Fruit fly (Drosophila melanogaster) whole organism, embryonic: ENCODE measurements around the gene CG9855.

Experiments
- CG10366 ChIP-seq: fragments of 200-800 bp; sonication (Bioruptor generic); IDR thresholded peaks from 2 replicates; pipeline ENCODE4 v1.3.6; 2022; ENCODE audit warnings: missing biosample characterization, missing genetic modification characterization
- CG13123 ChIP-seq: fragments of 200-800 bp; sonication (Bioruptor generic); optimal IDR thresholded peaks from 2 replicates; lab custom pipeline; 2016; ENCODE audit warnings: missing biosample characterization, missing genetic modification characterization
- CG13424 ChIP-seq: fragments of 200-800 bp; sonication (Bioruptor generic); optimal IDR thresholded peaks from 2 replicates; lab custom pipeline; 2019; ENCODE audit warnings: missing biosample characterization, mild to moderate bottlenecking, missing genetic modification characterization, moderate library complexity
- CG15479 ChIP-seq: fragments of 200-800 bp; sonication (Bioruptor generic); optimal IDR thresholded peaks from 3 replicates; lab custom pipeline; 2019; ENCODE audit warnings: missing biosample characterization, mild to moderate bottlenecking, missing genetic modification characterization, moderate library complexity
- CG15601 ChIP-seq: fragments of 200-800 bp; sonication (Bioruptor generic); optimal IDR thresholded peaks from 3 replicates; lab custom pipeline; 2019; ENCODE audit warnings: missing biosample characterization, mild to moderate bottlenecking, missing genetic modification characterization, moderate library complexity
- CG17829 ChIP-seq: fragments of 200-800 bp; optimal IDR thresholded peaks from 2 replicates; lab custom pipeline; 2019; ENCODE audit warnings: missing biosample characterization, mild to moderate bottlenecking, missing genetic modification characterization, moderate library complexity
- CG3065 ChIP-seq: fragments of 200-800 bp; sonication (Bioruptor generic); optimal IDR thresholded peaks from 2 replicates; lab custom pipeline; 2016; ENCODE audit warnings: missing biosample characterization, missing genetic modification characterization
- CG4854 ChIP-seq: fragments of 200-800 bp; sonication (Bioruptor generic); optimal IDR thresholded peaks from 2 replicates; lab custom pipeline; 2016; ENCODE audit warnings: missing biosample characterization, missing genetic modification characterization, inconsistent platforms
- CG5245 ChIP-seq: fragments of 200-800 bp; sonication (Bioruptor generic); optimal IDR thresholded peaks from 3 replicates; lab custom pipeline; 2016; ENCODE audit warnings: missing biosample characterization, missing genetic modification characterization
- CG6175 ChIP-seq: fragments of 200-800 bp; sonication (Bioruptor generic); IDR thresholded peaks from 3 replicates; pipeline ENCODE4 v1.3.6; 2022; ENCODE audit warnings: missing biosample characterization, missing genetic modification characterization
- CG6765 ChIP-seq: fragments of 200-800 bp; sonication (Bioruptor generic); optimal IDR thresholded peaks from 3 replicates; lab custom pipeline; 2017; ENCODE audit warnings: missing biosample characterization, mild to moderate bottlenecking, missing genetic modification characterization
- CG7987 ChIP-seq: fragments of 200-800 bp; sonication (Bioruptor generic); optimal IDR thresholded peaks from 2 replicates; lab custom pipeline; 2018; ENCODE audit warnings: missing biosample characterization, mild to moderate bottlenecking, missing genetic modification characterization, moderate library complexity
- CG8290 ChIP-seq, 3 experiments: fragments of 200-800 bp; sonication (Bioruptor generic); optimal IDR thresholded peaks; 2 replicates each; lab custom pipeline; 2016 to 2019; ENCODE audit warnings: missing biosample characterization in 3 of 3, missing genetic modification characterization in 3 of 3, mild to moderate bottlenecking in 2 of 3, moderate library complexity in 1 of 3
- CG8359 ChIP-seq: fragments of 200-800 bp; sonication (Bioruptor generic); optimal IDR thresholded peaks from 2 replicates; lab custom pipeline; 2017; ENCODE audit warnings: missing biosample characterization, mild to moderate bottlenecking, missing genetic modification characterization, borderline replicate concordance
- CG8388 ChIP-seq: fragments of 200-800 bp; sonication (Bioruptor generic); optimal IDR thresholded peaks from 2 replicates; lab custom pipeline; 2019; ENCODE audit warnings: missing biosample characterization, mild to moderate bottlenecking, missing genetic modification characterization, moderate library complexity
- CG8924 ChIP-seq: fragments of 200-800 bp; optimal IDR thresholded peaks from 3 replicates; lab custom pipeline; 2019; ENCODE audit warnings: missing biosample characterization, mild to moderate bottlenecking, missing genetic modification characterization, moderate library complexity
- CG9215 ChIP-seq: fragments of 200-800 bp; sonication (Bioruptor generic); IDR thresholded peaks from 2 replicates; pipeline ENCODE4 v1.3.6; 2022; ENCODE audit warnings: missing biosample characterization, missing genetic modification characterization
- CG9609 ChIP-seq: fragments of 200-800 bp; sonication (Bioruptor generic); optimal IDR thresholded peaks from 3 replicates; lab custom pipeline; 2016; ENCODE audit warnings: missing biosample characterization, missing genetic modification characterization
- CHES-1-like ChIP-seq: fragments of 200-800 bp; sonication (Bioruptor generic); optimal IDR thresholded peaks from 2 replicates; lab custom pipeline; 2016; ENCODE audit warnings: missing biosample characterization, missing genetic modification characterization
- Deaf1 ChIP-seq: fragments of 200-800 bp; optimal IDR thresholded peaks from 3 replicates; lab custom pipeline; 2019; ENCODE audit warnings: missing biosample characterization, mild to moderate bottlenecking, missing genetic modification characterization, moderate library complexity
- Dek ChIP-seq: fragments of 200-800 bp; sonication (Bioruptor generic); optimal IDR thresholded peaks from 3 replicates; lab custom pipeline; 2019; ENCODE audit warnings: missing biosample characterization, mild to moderate bottlenecking, missing genetic modification characterization, moderate library complexity
- Dip3 ChIP-seq: fragments of 200-800 bp; sonication (Bioruptor generic); optimal IDR thresholded peaks from 3 replicates; lab custom pipeline; 2016; ENCODE audit warnings: missing biosample characterization, missing genetic modification characterization
- Eip74EF ChIP-seq, 2 experiments: fragments of 200-800 bp in 1 of 2; fragments of >200 bp in 1 of 2; sonication (Bioruptor generic) in 1 of 2; optimal IDR thresholded peaks; 2 replicates each; lab custom pipeline; 2017 to 2019; ENCODE audit warnings: missing biosample characterization in 2 of 2, missing genetic modification characterization in 2 of 2, mild to moderate bottlenecking in 1 of 2, moderate library complexity in 1 of 2
- Ets65A ChIP-seq: fragments of 200-800 bp; sonication (Bioruptor generic); peaks from one replicate; lab custom pipeline; 2016; ENCODE audit warnings: missing biosample characterization, missing genetic modification characterization
- H15 ChIP-seq: fragments of 200-800 bp; sonication (Bioruptor generic); IDR thresholded peaks from 3 replicates; pipeline ENCODE4 v1.3.6; 2022; ENCODE audit warnings: missing biosample characterization, missing genetic modification characterization
- Hr3 ChIP-seq: fragments of 200-800 bp; sonication (Bioruptor generic); optimal IDR thresholded peaks from 3 replicates; lab custom pipeline; 2016; ENCODE audit warnings: missing biosample characterization, missing genetic modification characterization
- Hr39 ChIP-seq: fragments of >200 bp; optimal IDR thresholded peaks from 2 replicates; lab custom pipeline; 2017
- Mes4 ChIP-seq: fragments of 200-800 bp; sonication (Bioruptor generic); optimal IDR thresholded peaks from 2 replicates; lab custom pipeline; 2016; ENCODE audit warnings: missing biosample characterization, missing genetic modification characterization
- NC2β ChIP-seq: fragments of 200-800 bp; sonication (Bioruptor generic); optimal IDR thresholded peaks from 2 replicates; lab custom pipeline; 2016; ENCODE audit warnings: missing biosample characterization, missing genetic modification characterization
- Opbp ChIP-seq: fragments of 200-800 bp; sonication (Bioruptor generic); IDR thresholded peaks from 3 replicates; pipeline ENCODE4 v1.3.6; 2022; ENCODE audit warnings: missing biosample characterization, missing genetic modification characterization; ENCODE audit not compliant: partially characterized antibody
- Scr ChIP-seq: fragments of 200-800 bp; sonication (Bioruptor generic); IDR thresholded peaks from 2 replicates; pipeline ENCODE4 v1.3.6; 2022; ENCODE audit warnings: missing biosample characterization, missing genetic modification characterization; ENCODE audit not compliant: partially characterized antibody
- aop ChIP-seq: fragments of 200-800 bp; sonication (Bioruptor generic); IDR thresholded peaks from 2 replicates; pipeline ENCODE4 v1.3.6; 2022; ENCODE audit warnings: missing biosample characterization, missing genetic modification characterization
- corto ChIP-seq: fragments of 200-800 bp; sonication (Bioruptor generic); optimal IDR thresholded peaks from 2 replicates; lab custom pipeline; 2016; ENCODE audit warnings: missing biosample characterization, mild to moderate bottlenecking, missing genetic modification characterization, moderate library complexity
- en ChIP-seq: fragments of 200-800 bp; sonication (Bioruptor generic); optimal IDR thresholded peaks from 2 replicates; lab custom pipeline; 2016; ENCODE audit warnings: missing biosample characterization, missing genetic modification characterization
- grau ChIP-seq: fragments of 200-800 bp; optimal IDR thresholded peaks from 3 replicates; lab custom pipeline; 2019; ENCODE audit warnings: missing biosample characterization, mild to moderate bottlenecking, missing genetic modification characterization, moderate library complexity
- hb ChIP-seq: fragments of 200-800 bp; sonication (Bioruptor generic); IDR thresholded peaks from 3 replicates; pipeline ENCODE4 v1.3.6; 2022; ENCODE audit warnings: missing biosample characterization, missing genetic modification characterization; ENCODE audit not compliant: partially characterized antibody
- phol ChIP-seq: fragments of 200-800 bp; sonication (Bioruptor generic); optimal IDR thresholded peaks from 3 replicates; lab custom pipeline; 2018; ENCODE audit warnings: missing biosample characterization, mild to moderate bottlenecking, missing genetic modification characterization, moderate library complexity
- prd ChIP-seq, 3 experiments: fragments of >200 bp in 2 of 3; fragments of 200-800 bp in 1 of 3; sonication (Bioruptor generic) in 1 of 3; optimal IDR thresholded peaks in 2 of 3; IDR thresholded peaks in 1 of 3; 2 replicates in 2 of 3; 3 replicates in 1 of 3; pipeline versions ENCODE4 v1.3.6 to Lab custom; 2017 to 2022; ENCODE audit warnings: missing biosample characterization in 1 of 3, missing genetic modification characterization in 1 of 3
- repo ChIP-seq: fragments of 200-800 bp; sonication (Bioruptor generic); optimal IDR thresholded peaks from 2 replicates; lab custom pipeline; 2016; ENCODE audit warnings: missing biosample characterization, missing genetic modification characterization
- run ChIP-seq: fragments of 200-800 bp; sonication (Bioruptor generic); optimal IDR thresholded peaks from 3 replicates; lab custom pipeline; 2018; ENCODE audit warnings: missing biosample characterization, mild to moderate bottlenecking, missing genetic modification characterization
- schlank ChIP-seq: fragments of 200-800 bp; sonication (Bioruptor generic); optimal IDR thresholded peaks from 2 replicates; lab custom pipeline; 2018; ENCODE audit warnings: missing biosample characterization, mild to moderate bottlenecking, missing genetic modification characterization
- sens-2 ChIP-seq: fragments of 200-800 bp; sonication (Bioruptor generic); IDR thresholded peaks from 2 replicates; pipeline ENCODE4 v1.3.6; 2022; ENCODE audit warnings: missing biosample characterization, missing genetic modification characterization
- slbo ChIP-seq: fragments of 200-800 bp; sonication (Bioruptor generic); IDR thresholded peaks from 2 replicates; pipeline ENCODE4 v1.3.6; 2022; ENCODE audit warnings: missing biosample characterization, missing genetic modification characterization
- tap ChIP-seq: fragments of 200-800 bp; optimal IDR thresholded peaks from 3 replicates; lab custom pipeline; 2019; ENCODE audit warnings: missing biosample characterization, mild to moderate bottlenecking, missing genetic modification characterization, moderate library complexity
- vfl ChIP-seq: fragments of 200-800 bp; sonication (Bioruptor generic); optimal IDR thresholded peaks from 2 replicates; lab custom pipeline; 2016; ENCODE audit warnings: missing biosample characterization, missing genetic modification characterization
- zen ChIP-seq: fragments of 200-800 bp; sonication (Bioruptor generic); optimal IDR thresholded peaks from 3 replicates; lab custom pipeline; 2018; ENCODE audit warnings: missing biosample characterization, mild to moderate bottlenecking, missing genetic modification characterization, moderate library complexity
- zfh2 ChIP-seq: fragments of 200-800 bp; sonication (Bioruptor generic); optimal IDR thresholded peaks from 2 replicates; lab custom pipeline; 2016; ENCODE audit warnings: missing biosample characterization, missing genetic modification characterization

The CG9855 gene

dm6 chr3R:4346636-4347035 lies 51.0 kb downstream of the CG9855 start, which contains the start of gene hkb (continued):
- no peak for TF ChIP-seq CG7987 (GFP tag; lab: Kevin White, UChicago)
- peak; percentile 5 for TF ChIP-seq CG17829
- no peak for TF ChIP-seq CG4854
- no peak for TF ChIP-seq slbo
- peak; percentile 51 for TF ChIP-seq CG15479 (GFP tag; lab: Kevin White, UChicago)
- peak; percentile 91 for TF ChIP-seq Deaf1 (tag; lab: Kevin White, UChicago)
- no peak for TF ChIP-seq corto (GFP tag; lab: Kevin White, UChicago)
- no peak for TF ChIP-seq Dek (tag; lab: Kevin White, UChicago)
- TF ChIP-seq CG8924 (tag; lab: Kevin White, UChicago), result no peak
- no peak for TF ChIP-seq CG9609 (GFP tag; lab: Kevin White, UChicago)
- no peak for TF ChIP-seq repo (GFP tag; lab: Kevin White, UChicago)
- no peak for TF ChIP-seq CG13424 (tag; lab: Kevin White, UChicago)
- TF ChIP-seq aop (GFP tag; lab: Robert Waterston, UW), result no peak
- TF ChIP-seq Eip74EF (GFP tag; optimal IDR thresholded peaks at IDR 0.05; lab: Kevin White, UChicago), result no peak
- peak; percentile 6 for TF ChIP-seq vfl
- TF ChIP-seq CG15601, result no peak
- no peak for TF ChIP-seq CHES-1-like (GFP tag; lab: Kevin White, UChicago)
- no peak for TF ChIP-seq CG3065 (GFP tag; lab: Kevin White, UChicago)
- TF ChIP-seq Hr3 (GFP tag; lab: Kevin White, UChicago), result no peak
- no peak for TF ChIP-seq Dip3 (GFP tag; lab: Kevin White, UChicago)
- TF ChIP-seq CG6175 (GFP tag; lab: Robert Waterston, UW), result no peak
- no peak for TF ChIP-seq CG6765 (GFP tag; lab: Kevin White, UChicago)
- TF ChIP-seq CG13123 (GFP tag; lab: Kevin White, UChicago), result no peak
- no peak for TF ChIP-seq prd (optimal IDR thresholded peaks at IDR 0.05; lab: Kevin White, UChicago)
- no peak; the same call in 2 of the 3 replicates for TF ChIP-seq prd (GFP tag; IDR thresholded peaks at IDR 0.05; lab: Robert Waterston, UW)
- TF ChIP-seq zen, result peak; percentile 55
- no peak for TF ChIP-seq sens-2 (GFP tag; lab: Robert Waterston, UW)
- TF ChIP-seq CG10366 (GFP tag; lab: Robert Waterston, UW), result no peak
- no peak for TF ChIP-seq H15
- TF ChIP-seq NC2β (GFP tag; lab: Kevin White, UChicago), result no peak
- no peak for TF ChIP-seq en
- TF ChIP-seq CG8290 (GFP tag; optimal IDR thresholded peaks at IDR 0.05; lab: Kevin White, UChicago), result no peak
- TF ChIP-seq CG8290 (tag; optimal IDR thresholded peaks at IDR 0.05; lab: Kevin White, UChicago), result no peak
- TF ChIP-seq run (tag; lab: Kevin White, UChicago), result no peak
- TF ChIP-seq CG8359, result no peak
- peak; percentile 70 for TF ChIP-seq phol (tag; lab: Kevin White, UChicago)
- TF ChIP-seq tap (tag; lab: Kevin White, UChicago), result no peak
- TF ChIP-seq CG8388 (GFP tag; lab: Kevin White, UChicago), result no peak
- TF ChIP-seq zfh2 (GFP tag; lab: Kevin White, UChicago), result no peak
- no peak for TF ChIP-seq Ets65A (GFP tag; lab: Kevin White, UChicago)
- no peak for TF ChIP-seq Scr (GFP tag; lab: Robert Waterston, UW)
- TF ChIP-seq grau (tag; lab: Kevin White, UChicago), result no peak
- TF ChIP-seq Hr39, result peak; percentile 83
- no peak for TF ChIP-seq hb
- TF ChIP-seq CG5245 (GFP tag; lab: Kevin White, UChicago), result no peak
- no peak for TF ChIP-seq CG9215
- TF ChIP-seq Opbp (GFP tag; lab: Robert Waterston, UW), result no peak
- no peak for TF ChIP-seq Mes4 (GFP tag; lab: Kevin White, UChicago)
- TF ChIP-seq schlank (tag; lab: Kevin White, UChicago), result no peak
